Worm (Caenorhabditis elegans): Measurements from ENCODE around the gene btb-8.

DNA sequence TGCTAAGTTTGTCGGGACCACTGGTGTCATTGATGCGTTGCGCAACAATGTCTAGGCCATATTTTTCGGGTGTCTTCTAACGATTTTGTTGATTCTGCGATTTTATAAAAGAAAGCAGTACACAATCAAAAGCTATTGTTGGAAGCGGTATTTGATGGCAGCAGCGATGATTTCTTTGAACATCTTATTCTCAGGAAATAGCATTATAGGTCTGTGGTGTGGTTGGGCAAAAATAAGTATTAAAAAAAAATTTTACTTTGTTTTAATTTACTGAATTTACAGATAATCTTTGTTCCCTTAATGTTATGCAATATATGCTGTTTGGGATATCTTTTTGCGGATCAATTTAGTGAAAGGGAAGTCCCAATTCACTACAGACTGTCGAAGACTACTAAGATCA, 34.5 kb downstream of the btb-8 start, which contains the start of gene F36H5.10:
- TF ChIP-seq nhr-28 (tag; optimal IDR thresholded peaks at IDR 0.05) (no peak), ceh-83 (GFP tag; optimal IDR thresholded peaks at IDR 0.05) (no peak), flh-1 (GFP tag; optimal IDR thresholded peaks at IDR 0.05) (no peak), sptf-1 (tag; optimal IDR thresholded peaks at IDR 0.05) (no peak), hlh-1 (tag; optimal IDR thresholded peaks at IDR 0.05) (no peak), unc-62 (GFP tag; optimal IDR thresholded peaks at IDR 0.05) (no peak), pha-4 (tag; optimal IDR thresholded peaks at IDR 0.05) (no peak), snpc-4 (tag; optimal IDR thresholded peaks at IDR 0.05) (no peak), ztf-11 (tag; optimal IDR thresholded peaks at IDR 0.05) (no peak), mep-1 (tag; optimal IDR thresholded peaks at IDR 0.05) (no peak), mab-5 (tag; optimal IDR thresholded peaks at IDR 0.05) (no peak), lsy-2 (tag; optimal IDR thresholded peaks at IDR 0.05) (no peak)
